Fruit fly (Drosophila melanogaster) whole organism, embryonic: Measurements from ENCODE around the gene kel.

Source experiments
- Aef1 ChIP-seq: fragments of 200-800 bp; sonication (Bioruptor generic); IDR thresholded peaks from 3 replicates; pipeline ENCODE4 v1.3.6; 2022; ENCODE audit warnings: missing biosample characterization, missing genetic modification characterization
- CG10979 ChIP-seq: fragments of 200-800 bp; sonication (Bioruptor generic); optimal IDR thresholded peaks from 2 replicates; lab custom pipeline; 2018; ENCODE audit warnings: missing biosample characterization, mild to moderate bottlenecking, missing genetic modification characterization, moderate library complexity
- CG12155 ChIP-seq: fragments of 200-800 bp; sonication (Bioruptor generic); optimal IDR thresholded peaks from 3 replicates; lab custom pipeline; 2016; ENCODE audit warnings: missing biosample characterization, missing genetic modification characterization
- CG13296 ChIP-seq: fragments of 200-800 bp; sonication (Bioruptor generic); optimal IDR thresholded peaks from 3 replicates; lab custom pipeline; 2018; ENCODE audit warnings: missing biosample characterization, mild to moderate bottlenecking, missing genetic modification characterization
- CG15011 ChIP-seq: fragments of 200-800 bp; sonication (Bioruptor generic); optimal IDR thresholded peaks from 3 replicates; lab custom pipeline; 2018; ENCODE audit warnings: missing biosample characterization, mild to moderate bottlenecking, missing genetic modification characterization
- CG15269 ChIP-seq: fragments of 200-800 bp; sonication (Bioruptor generic); optimal IDR thresholded peaks from 2 replicates; lab custom pipeline; 2018; ENCODE audit warnings: missing biosample characterization, mild to moderate bottlenecking, missing genetic modification characterization, moderate library complexity
- CG17328 ChIP-seq: fragments of 200-800 bp; sonication (Bioruptor generic); IDR thresholded peaks from 2 replicates; pipeline ENCODE4 v1.3.6; 2022; ENCODE audit warnings: missing biosample characterization, missing genetic modification characterization
- CG2678 ChIP-seq: fragments of 200-800 bp; sonication (Bioruptor generic); optimal IDR thresholded peaks from 3 replicates; lab custom pipeline; 2019; ENCODE audit warnings: missing biosample characterization, mild to moderate bottlenecking, missing genetic modification characterization, moderate library complexity
- CG32532 ChIP-seq: fragments of 200-800 bp; sonication (Bioruptor generic); IDR thresholded peaks from 2 replicates; pipeline ENCODE4 v1.3.6; 2022; ENCODE audit warnings: missing biosample characterization, missing genetic modification characterization
- CG6254 ChIP-seq: fragments of 200-800 bp; sonication (Bioruptor generic); optimal IDR thresholded peaks from 3 replicates; lab custom pipeline; 2017; ENCODE audit warnings: mild to moderate bottlenecking, missing biosample characterization, missing genetic modification reagents, missing genetic modification characterization
- CG6765 ChIP-seq: fragments of 200-800 bp; sonication (Bioruptor generic); optimal IDR thresholded peaks from 3 replicates; lab custom pipeline; 2017; ENCODE audit warnings: missing biosample characterization, mild to moderate bottlenecking, missing genetic modification characterization
- CG8089 ChIP-seq: fragments of 200-800 bp; sonication (Bioruptor generic); optimal IDR thresholded peaks from 3 replicates; lab custom pipeline; 2016; ENCODE audit warnings: missing biosample characterization, missing genetic modification characterization
- CG8924 ChIP-seq: fragments of 200-800 bp; optimal IDR thresholded peaks from 3 replicates; lab custom pipeline; 2019; ENCODE audit warnings: missing biosample characterization, mild to moderate bottlenecking, missing genetic modification characterization, moderate library complexity
- CG9817 ChIP-seq: fragments of 200-800 bp; sonication (Bioruptor generic); optimal IDR thresholded peaks from 2 replicates; lab custom pipeline; 2018; ENCODE audit warnings: missing biosample characterization, mild to moderate bottlenecking, missing genetic modification characterization, moderate library complexity
- CkIIα-i1 ChIP-seq: fragments of 200-800 bp; sonication (Bioruptor generic); IDR thresholded peaks from 2 replicates; pipeline ENCODE4 v1.3.6; 2022; ENCODE audit warnings: missing biosample characterization, missing genetic modification characterization
- Dek ChIP-seq: fragments of 200-800 bp; sonication (Bioruptor generic); optimal IDR thresholded peaks from 3 replicates; lab custom pipeline; 2019; ENCODE audit warnings: missing biosample characterization, mild to moderate bottlenecking, missing genetic modification characterization, moderate library complexity
- H2.0 ChIP-seq: fragments of 200-800 bp; sonication (Bioruptor generic); IDR thresholded peaks from 2 replicates; pipeline ENCODE4 v1.3.6; 2022; ENCODE audit warnings: missing biosample characterization, missing genetic modification characterization
- Hand ChIP-seq: fragments of 200-800 bp; sonication (Bioruptor generic); optimal IDR thresholded peaks from 2 replicates; lab custom pipeline; 2017; ENCODE audit warnings: mild to moderate bottlenecking, missing biosample characterization, missing genetic modification reagents, missing genetic modification characterization
- Hr3 ChIP-seq: fragments of 200-800 bp; sonication (Bioruptor generic); optimal IDR thresholded peaks from 3 replicates; lab custom pipeline; 2016; ENCODE audit warnings: missing biosample characterization, missing genetic modification characterization
- Hr51 ChIP-seq, 2 experiments: fragments of 200-800 bp; sonication (Bioruptor generic); optimal IDR thresholded peaks; 2 replicates in 1 of 2; 3 replicates in 1 of 2; lab custom pipeline; 2016 to 2018; ENCODE audit warnings: missing biosample characterization in 2 of 2, missing genetic modification characterization in 2 of 2, mild to moderate bottlenecking in 1 of 2, moderate library complexity in 1 of 2
- MBD-R2 ChIP-seq: fragments of 200-800 bp; sonication (Bioruptor generic); IDR thresholded peaks from 2 replicates; pipeline ENCODE4 v1.3.6; 2022; ENCODE audit warnings: missing biosample characterization, missing genetic modification characterization
- Med ChIP-seq: fragments of 200-800 bp; sonication (Bioruptor generic); peaks from one replicate; lab custom pipeline; 2016; ENCODE audit warnings: missing biosample characterization, missing genetic modification characterization, mild to moderate bottlenecking, inconsistent platforms, moderate library complexity
- Myb ChIP-seq: fragments of 200-800 bp; sonication (Bioruptor generic); optimal IDR thresholded peaks from 2 replicates; lab custom pipeline; 2016; ENCODE audit warnings: missing biosample characterization, missing genetic modification characterization
- Oli ChIP-seq: fragments of 200-800 bp; sonication (Bioruptor generic); optimal IDR thresholded peaks from 2 replicates; lab custom pipeline; 2018; ENCODE audit warnings: missing biosample characterization, mild to moderate bottlenecking, missing genetic modification characterization, moderate library complexity
- Ravus ChIP-seq: fragments of 200-800 bp; sonication (Bioruptor generic); IDR thresholded peaks from 2 replicates; pipeline ENCODE4 v1.3.6; 2022; ENCODE audit warnings: missing biosample characterization, missing genetic modification characterization
- Sox100B ChIP-seq: fragments of 200-800 bp; sonication (Bioruptor generic); optimal IDR thresholded peaks from 3 replicates; lab custom pipeline; 2018; ENCODE audit warnings: missing biosample characterization, mild to moderate bottlenecking, missing genetic modification characterization
- Sry-δ ChIP-seq: fragments of 200-800 bp; sonication (Bioruptor generic); optimal IDR thresholded peaks from 2 replicates; lab custom pipeline; 2016; ENCODE audit warnings: missing biosample characterization, missing genetic modification characterization
- TFAM ChIP-seq: fragments of 200-800 bp; sonication (Bioruptor generic); optimal IDR thresholded peaks from 2 replicates; lab custom pipeline; 2017; ENCODE audit warnings: missing biosample characterization, missing genetic modification characterization, inconsistent platforms
- ara ChIP-seq: fragments of 200-800 bp; sonication (Bioruptor generic); IDR thresholded peaks from 2 replicates; pipeline ENCODE4 v1.3.6; 2022; ENCODE audit warnings: missing biosample characterization, missing genetic modification characterization
- bcd ChIP-seq: fragments of 200-800 bp; sonication (Bioruptor generic); optimal IDR thresholded peaks from 2 replicates; lab custom pipeline; 2017; ENCODE audit warnings: missing biosample characterization, mild to moderate bottlenecking, missing genetic modification characterization
- btn ChIP-seq: fragments of 200-800 bp; sonication (Bioruptor generic); optimal IDR thresholded peaks from 2 replicates; lab custom pipeline; 2016; ENCODE audit warnings: missing biosample characterization, missing genetic modification characterization
- ci ChIP-seq: fragments of 200-800 bp; sonication (Bioruptor generic); IDR thresholded peaks from 3 replicates; pipeline ENCODE4 v1.3.6; 2022; ENCODE audit warnings: missing biosample characterization, missing genetic modification characterization
- croc ChIP-seq: fragments of 200-800 bp; sonication (Bioruptor generic); conservative IDR thresholded peaks from 3 replicates; pipeline ENCODE4 v1.3.6; 2022; ENCODE audit warnings: missing biosample characterization, missing genetic modification characterization
- crol ChIP-seq: fragments of 200-800 bp; sonication (Bioruptor generic); IDR thresholded peaks from 2 replicates; pipeline ENCODE4 v1.3.6; 2022; ENCODE audit warnings: missing biosample characterization, missing genetic modification characterization
- dmrt11E ChIP-seq: fragments of 200-800 bp; sonication (Bioruptor generic); optimal IDR thresholded peaks from 3 replicates; lab custom pipeline; 2018; ENCODE audit warnings: missing biosample characterization, mild to moderate bottlenecking, missing genetic modification characterization, moderate library complexity
- fd3F ChIP-seq: fragments of 200-800 bp; sonication (Bioruptor generic); optimal IDR thresholded peaks from 2 replicates; lab custom pipeline; 2018; ENCODE audit warnings: missing biosample characterization, mild to moderate bottlenecking, missing genetic modification characterization, moderate library complexity
- gcm ChIP-seq: fragments of 200-800 bp; sonication (Bioruptor generic); optimal IDR thresholded peaks from 2 replicates; lab custom pipeline; 2019; ENCODE audit warnings: missing biosample characterization, mild to moderate bottlenecking, missing genetic modification characterization, moderate library complexity
- gcm2 ChIP-seq: fragments of 200-800 bp; sonication (Bioruptor generic); optimal IDR thresholded peaks from 2 replicates; lab custom pipeline; 2016; ENCODE audit warnings: missing biosample characterization, missing genetic modification characterization
- grn ChIP-seq: fragments of 200-800 bp; sonication (Bioruptor generic); optimal IDR thresholded peaks from 3 replicates; lab custom pipeline; 2017; ENCODE audit warnings: missing biosample characterization, missing genetic modification characterization
- insv ChIP-seq, 2 experiments: fragments of 200-800 bp; sonication (Bioruptor generic); optimal IDR thresholded peaks; 3 replicates each; lab custom pipeline; 2016 to 2018; ENCODE audit warnings: missing biosample characterization in 2 of 2, missing genetic modification characterization in 2 of 2
- ken ChIP-seq: fragments of 200-800 bp; sonication (Bioruptor generic); IDR thresholded peaks from 3 replicates; pipeline ENCODE4 v1.3.6; 2022; ENCODE audit warnings: missing biosample characterization, missing genetic modification characterization
- knrl ChIP-seq: fragments of 200-800 bp; sonication (Bioruptor generic); IDR thresholded peaks from 3 replicates; pipeline ENCODE4 v1.3.6; 2022; ENCODE audit warnings: missing biosample characterization, missing genetic modification characterization; ENCODE audit not compliant: partially characterized antibody
- nau ChIP-seq: fragments of 200-800 bp; sonication (Bioruptor generic); optimal IDR thresholded peaks from 3 replicates; lab custom pipeline; 2017; ENCODE audit warnings: missing biosample characterization, mild to moderate bottlenecking, missing genetic modification characterization, missing genetic modification reagents
- pb ChIP-seq: fragments of 200-800 bp; sonication (Bioruptor generic); optimal IDR thresholded peaks from 3 replicates; lab custom pipeline; 2016; ENCODE audit warnings: missing biosample characterization, missing genetic modification characterization
- ro ChIP-seq: fragments of 200-800 bp; sonication (Bioruptor generic); IDR thresholded peaks from 2 replicates; pipeline ENCODE4 v1.3.6; 2022; ENCODE audit warnings: missing biosample characterization, missing genetic modification characterization
- slbo ChIP-seq: fragments of 200-800 bp; sonication (Bioruptor generic); IDR thresholded peaks from 2 replicates; pipeline ENCODE4 v1.3.6; 2022; ENCODE audit warnings: missing biosample characterization, missing genetic modification characterization
- sob ChIP-seq: fragments of 200-800 bp; sonication (Bioruptor generic); IDR thresholded peaks from 2 replicates; pipeline ENCODE4 v1.3.6; 2022; ENCODE audit warnings: missing biosample characterization, missing genetic modification characterization
- tgo ChIP-seq: fragments of 200-800 bp; sonication (Bioruptor generic); IDR thresholded peaks from 3 replicates; pipeline ENCODE4 v1.3.6; 2022; ENCODE audit warnings: missing biosample characterization, missing genetic modification characterization
- vfl ChIP-seq: fragments of 200-800 bp; sonication (Bioruptor generic); optimal IDR thresholded peaks from 2 replicates; lab custom pipeline; 2016; ENCODE audit warnings: missing biosample characterization, missing genetic modification characterization

kel gene

DNA sequence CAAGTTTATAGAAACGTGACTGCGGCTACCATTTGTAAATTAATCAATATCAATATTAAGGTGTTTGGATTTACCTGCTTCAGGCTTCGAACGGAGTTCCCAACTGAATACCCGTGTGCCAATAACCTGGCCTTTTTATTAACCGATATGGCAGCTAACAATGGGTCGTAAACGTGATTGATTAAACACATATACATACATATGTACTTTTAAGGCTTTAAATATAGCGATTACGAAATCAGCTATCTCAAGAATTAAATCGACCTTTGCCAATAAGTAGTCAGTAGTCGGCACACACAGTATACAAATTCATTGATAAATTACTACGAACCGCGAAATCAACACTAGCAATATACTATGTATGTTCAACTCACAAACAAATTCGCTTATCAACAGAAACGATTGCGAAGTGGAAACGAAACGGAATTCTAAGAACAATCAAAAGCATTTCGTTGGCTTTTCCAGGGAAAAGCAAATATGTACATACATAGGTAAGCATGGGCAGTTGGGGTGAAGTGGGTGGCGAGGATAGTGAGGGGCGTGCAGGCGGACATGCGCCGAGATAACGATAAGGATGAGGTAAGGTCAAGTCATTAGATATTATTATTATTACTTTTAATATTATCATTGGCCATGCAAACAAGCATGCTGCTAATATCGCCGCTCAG is 10.8 kb upstream of the kel start:
- TF ChIP-seq Dek, result peak; percentile 28
- TF ChIP-seq vfl (GFP tag; lab: Kevin White, UChicago), result no peak
- 0 out of 2 replicates have a peak, but pooled peaks have one; percentile 29 for TF ChIP-seq CkIIα-i1
- no peak for TF ChIP-seq btn (GFP tag; lab: Kevin White, UChicago)
- no peak for TF ChIP-seq Hr3 (GFP tag; lab: Kevin White, UChicago)
- TF ChIP-seq sob (GFP tag; lab: Robert Waterston, UW), result peak; percentile 66; the same call in 1 of the 2 replicates
- peak; percentile 10 for TF ChIP-seq pb (GFP tag; lab: Kevin White, UChicago)
- peak; percentile 51 for TF ChIP-seq bcd (GFP tag; lab: Kevin White, UChicago)
- TF ChIP-seq ci (GFP tag; lab: Robert Waterston, UW), result peak; percentile 87
- TF ChIP-seq tgo (GFP tag; lab: Robert Waterston, UW), result peak; percentile 30; the same call in 1 of the 3 replicates
- TF ChIP-seq insv (GFP tag; optimal IDR thresholded peaks at IDR 0.05; lab: Kevin White, UChicago), result peak in 1 of 2 experiments; percentile 26
- TF ChIP-seq CG6254 (GFP tag; lab: Kevin White, UChicago), result peak; percentile 66
- TF ChIP-seq TFAM (GFP tag; lab: Kevin White, UChicago), result peak; percentile 43
- no peak for TF ChIP-seq Ravus (GFP tag; lab: Robert Waterston, UW)
- TF ChIP-seq grn (GFP tag; lab: Kevin White, UChicago), result peak; percentile 80
- TF ChIP-seq fd3F (GFP tag; lab: Kevin White, UChicago), result peak; percentile 22
- peak; percentile 71; the same call in 1 of the 2 replicates for TF ChIP-seq ara (GFP tag; lab: Robert Waterston, UW)
- TF ChIP-seq Oli (tag; lab: Kevin White, UChicago), result peak; percentile 22
- TF ChIP-seq CG2678, result peak; percentile 78
- TF ChIP-seq CG32532 (GFP tag; lab: Robert Waterston, UW), result peak; percentile 30; the same call in 1 of the 2 replicates
- TF ChIP-seq gcm2 (GFP tag; lab: Kevin White, UChicago), result peak; percentile 55
- TF ChIP-seq MBD-R2 (GFP tag; lab: Robert Waterston, UW), result peak; percentile 29; the same call in 1 of the 2 replicates
- no peak for TF ChIP-seq knrl (GFP tag; lab: Robert Waterston, UW)
- TF ChIP-seq Hand, result peak; percentile 44
- TF ChIP-seq CG9817 (tag; lab: Kevin White, UChicago), result peak; percentile 4
- TF ChIP-seq dmrt11E (tag; lab: Kevin White, UChicago), result peak; percentile 63
- peak; percentile 71 for TF ChIP-seq CG15011 (GFP tag; lab: Kevin White, UChicago)
- peak; percentile 11 for TF ChIP-seq CG8924
- TF ChIP-seq slbo (GFP tag; lab: Robert Waterston, UW), result peak; percentile 10; the same call in 1 of the 2 replicates
- peak; percentile 72 for TF ChIP-seq CG6765 (GFP tag; lab: Kevin White, UChicago)
- TF ChIP-seq CG10979 (tag; lab: Kevin White, UChicago), result peak; percentile 31
- TF ChIP-seq crol (GFP tag; lab: Robert Waterston, UW), result peak; percentile 88
- no peak for TF ChIP-seq Myb
- TF ChIP-seq Med (GFP tag; lab: Kevin White, UChicago), result peak; percentile 90
- TF ChIP-seq CG13296 (GFP tag; lab: Kevin White, UChicago), result peak; percentile 83
- TF ChIP-seq CG8089 (GFP tag; lab: Kevin White, UChicago), result peak; percentile 66
- no peak for TF ChIP-seq Sry-δ (GFP tag; lab: Kevin White, UChicago)
- TF ChIP-seq ro (GFP tag; lab: Robert Waterston, UW), result no peak
- TF ChIP-seq H2.0, result no peak; the same call in 1 of the 2 replicates
- TF ChIP-seq CG17328 (GFP tag; lab: Robert Waterston, UW), result peak; percentile 58
- no peak for TF ChIP-seq CG12155
- TF ChIP-seq ken (GFP tag; lab: Robert Waterston, UW), result peak; percentile 37; the same call in 1 of the 3 replicates
- TF ChIP-seq nau (GFP tag; lab: Kevin White, UChicago), result peak; percentile 76
- TF ChIP-seq Aef1 (GFP tag; lab: Robert Waterston, UW), result no peak
- TF ChIP-seq Hr51 (GFP tag; optimal IDR thresholded peaks at IDR 0.05; lab: Kevin White, UChicago), result peak in 1 of 2 experiments; percentile 45
- TF ChIP-seq CG15269 (tag; lab: Kevin White, UChicago), result peak; percentile 40
- peak; percentile 60 for TF ChIP-seq gcm (GFP tag; lab: Kevin White, UChicago)
- TF ChIP-seq croc, result no peak
- TF ChIP-seq Sox100B (GFP tag; lab: Kevin White, UChicago), result peak; percentile 78
